Fruit fly (Drosophila melanogaster): ENCODE results near the gene CG1662.

CG1662 gene

DNA sequence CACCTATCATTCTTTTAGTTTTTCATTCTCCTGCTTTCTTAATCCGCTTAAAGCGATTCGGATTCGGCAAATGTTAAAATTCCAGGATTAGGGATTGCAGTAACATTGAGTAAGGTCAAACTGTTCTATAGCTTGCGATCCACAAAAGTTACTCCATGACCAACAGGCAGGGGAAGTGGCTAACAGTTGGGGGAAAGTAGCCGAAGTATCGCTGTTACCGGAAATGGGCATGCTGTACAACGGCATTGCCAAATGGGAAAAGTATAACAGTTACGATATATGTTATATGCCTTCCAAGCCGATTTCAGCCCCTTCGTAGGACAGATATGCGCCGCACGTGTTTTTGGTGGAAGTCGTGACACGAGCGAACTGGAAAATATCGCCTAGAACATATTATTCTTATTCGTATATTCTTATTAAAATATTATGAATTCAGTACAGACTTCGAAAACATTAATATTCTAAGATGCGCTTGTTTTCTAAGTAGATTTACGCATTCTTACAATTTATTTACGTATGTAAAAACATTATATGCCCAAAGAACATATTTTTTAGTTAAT is 29.0 kb upstream of the CG1662 start (continued):
- TF ChIP-seq CG7987 (GFP tag; optimal IDR thresholded peaks at IDR 0.05) (no peak), CG1024 (GFP tag; IDR thresholded peaks at IDR 0.05) (no peak), Elba2 (GFP tag; optimal IDR thresholded peaks at IDR 0.05) (no peak), Hmx (GFP tag; optimal IDR thresholded peaks at IDR 0.05) (no peak), HLH3B (GFP tag; IDR thresholded peaks at IDR 0.05) (no peak), CG7372 (GFP tag; IDR thresholded peaks at IDR 0.05) (no peak), Sin3A (optimal IDR thresholded peaks at IDR 0.05) (no peak), CG16779 (GFP tag; IDR thresholded peaks at IDR 0.05) (no peak), pita (GFP tag; optimal IDR thresholded peaks at IDR 0.05) (no peak), CG6272 (GFP tag; IDR thresholded peaks at IDR 0.05) (no peak), CHES-1-like (GFP tag; optimal IDR thresholded peaks at IDR 0.05) (no peak), Fer1 (GFP tag; optimal IDR thresholded peaks at IDR 0.05) (no peak), CG31365 (tag; optimal IDR thresholded peaks at IDR 0.05) (no peak), CG14860 (GFP tag; IDR thresholded peaks at IDR 0.05; ENCODE audit: partially characterized antibody) (0 out of 3 replicates have a peak, but pooled peaks have one; percentile 45), CG3407 (GFP tag; optimal IDR thresholded peaks at IDR 0.05) (no peak), Aef1 (GFP tag; IDR thresholded peaks at IDR 0.05) (no peak), bsh (GFP tag; optimal IDR thresholded peaks at IDR 0.05) (no peak), Ets97D (GFP tag; optimal IDR thresholded peaks at IDR 0.05) (no peak), CG10274 (GFP tag; optimal IDR thresholded peaks at IDR 0.05) (no peak), Awh (GFP tag; IDR thresholded peaks at IDR 0.05) (no peak), pzg (GFP tag; optimal IDR thresholded peaks at IDR 0.05) (no peak), HLH4C (GFP tag; IDR thresholded peaks at IDR 0.05; ENCODE audit: partially characterized antibody) (peak; percentile 50), Vsx1 (GFP tag; optimal IDR thresholded peaks at IDR 0.05) (no peak), Dbx (GFP tag; IDR thresholded peaks at IDR 0.05) (no peak), Hand (GFP tag; optimal IDR thresholded peaks at IDR 0.05) (no peak), Rx (GFP tag; IDR thresholded peaks at IDR 0.05) (no peak), NK7.1 (GFP tag; optimal IDR thresholded peaks at IDR 0.05) (no peak), Xbp1 (GFP tag; optimal IDR thresholded peaks at IDR 0.05) (no peak), eve (GFP tag; optimal IDR thresholded peaks at IDR 0.05) (no peak), CG32772 (GFP tag; IDR thresholded peaks at IDR 0.05) (no peak), HHEX (GFP tag; optimal IDR thresholded peaks at IDR 0.05) (no peak), row (GFP tag; IDR thresholded peaks at IDR 0.05) (peak; percentile 61), gsb (GFP tag; IDR thresholded peaks at IDR 0.05) (no peak), CG17612 (GFP tag; IDR thresholded peaks at IDR 0.05) (no peak), CG3281 (GFP tag; optimal IDR thresholded peaks at IDR 0.05) (no peak), pb (GFP tag; optimal IDR thresholded peaks at IDR 0.05) (no peak), CG2129 (GFP tag; IDR thresholded peaks at IDR 0.05; ENCODE audit: partially characterized antibody) (peak; percentile 37; the same call in 1 of the 2 replicates), ase (GFP tag; IDR thresholded peaks at IDR 0.05) (no peak), usp (GFP tag; optimal IDR thresholded peaks at IDR 0.05) (no peak), inv (GFP tag; IDR thresholded peaks at IDR 0.05; ENCODE audit: partially characterized antibody) (peak; percentile 32; the same call in 1 of the 2 replicates), grau (tag; optimal IDR thresholded peaks at IDR 0.05) (no peak), unc-4 (GFP tag; IDR thresholded peaks at IDR 0.05; ENCODE audit: partially characterized antibody) (peak; percentile 69), CG17802 (tag; optimal IDR thresholded peaks at IDR 0.05) (no peak), tna (GFP tag; IDR thresholded peaks at IDR 0.05; ENCODE audit: partially characterized antibody) (peak; percentile 21; the same call in 1 of the 2 replicates), CG11696 (GFP tag; IDR thresholded peaks at IDR 0.05) (no peak), CG7357 (GFP tag; IDR thresholded peaks at IDR 0.05) (no peak), CG2678 (tag; optimal IDR thresholded peaks at IDR 0.05) (no peak), zen2 (GFP tag; IDR thresholded peaks at IDR 0.05; ENCODE audit: partially characterized antibody) (no peak; the same call in 2 of the 3 replicates), Dp (GFP tag; optimal IDR thresholded peaks at IDR 0.05) (no peak), CG30020 (tag; optimal IDR thresholded peaks at IDR 0.05) (no peak), CG4820 (GFP tag; optimal IDR thresholded peaks at IDR 0.05) (no peak)

Data from whole organism, embryonic.